Fruit fly (Drosophila melanogaster): ENCODE data around the gene CG1578.

The CG1578 gene

dm6 chrX:11820284-11821075 lies 4.1 kb upstream of the CG1578 start (continued):
- TF ChIP-seq Drgx (GFP tag; IDR thresholded peaks at IDR 0.05): peak; percentile 78; the same call in 1 of the 2 replicates
- TF ChIP-seq slou (GFP tag; optimal IDR thresholded peaks at IDR 0.05): no peak
- TF ChIP-seq dmrt99B (tag; optimal IDR thresholded peaks at IDR 0.05): peak; percentile 51
- TF ChIP-seq slbo (GFP tag; IDR thresholded peaks at IDR 0.05): peak; percentile 18; the same call in 1 of the 2 replicates
- no peak for TF ChIP-seq shn (GFP tag; optimal IDR thresholded peaks at IDR 0.05)
- TF ChIP-seq CG10321 (GFP tag; IDR thresholded peaks at IDR 0.05): peak; percentile 26; the same call in 1 of the 2 replicates
- peak; percentile 30 for TF ChIP-seq CG13296 (GFP tag; optimal IDR thresholded peaks at IDR 0.05)
- peak; percentile 3 for TF ChIP-seq unpg (GFP tag; optimal IDR thresholded peaks at IDR 0.05)
- peak; percentile 46 for TF ChIP-seq gem (tag; optimal IDR thresholded peaks at IDR 0.05)
- peak in 1 of 2 experiments; percentile 44 for TF ChIP-seq bsh (GFP tag; optimal IDR thresholded peaks at IDR 0.05)
- peak; percentile 79 for TF ChIP-seq grau (tag; optimal IDR thresholded peaks at IDR 0.05)
- no peak for TF ChIP-seq mam (GFP tag; optimal IDR thresholded peaks at IDR 0.05)
- 0 out of 3 replicates have a peak, but pooled peaks have one; percentile 7 for TF ChIP-seq otp (GFP tag; IDR thresholded peaks at IDR 0.05)
- TF ChIP-seq usp (GFP tag; optimal IDR thresholded peaks at IDR 0.05): no peak
- TF ChIP-seq Meics (GFP tag; optimal IDR thresholded peaks at IDR 0.05): peak; percentile 20
- TF ChIP-seq CG17361 (GFP tag; IDR thresholded peaks at IDR 0.05): 0 out of 3 replicates have a peak, but pooled peaks have one; percentile 44
- TF ChIP-seq cg (GFP tag; optimal IDR thresholded peaks at IDR 0.05): peak; percentile 39
- peak; percentile 17; the same call in 1 of the 3 replicates for TF ChIP-seq CG11695 (GFP tag; IDR thresholded peaks at IDR 0.05)
- TF ChIP-seq Usf (GFP tag; optimal IDR thresholded peaks at IDR 0.05): no peak
- peak; percentile 4 for TF ChIP-seq CG9727 (GFP tag; optimal IDR thresholded peaks at IDR 0.05)
- peak; percentile 20 for TF ChIP-seq CG7839 (tag; optimal IDR thresholded peaks at IDR 0.05)
- TF ChIP-seq sug (tag; optimal IDR thresholded peaks at IDR 0.05): peak; percentile 23
- no peak for TF ChIP-seq her (GFP tag; optimal IDR thresholded peaks at IDR 0.05)
- TF ChIP-seq lilli (GFP tag; optimal IDR thresholded peaks at IDR 0.05): peak; percentile 11
- 0 out of 3 replicates have a peak, but pooled peaks have one; percentile 14 for TF ChIP-seq Aef1 (GFP tag; IDR thresholded peaks at IDR 0.05)
- TF ChIP-seq Hr3 (GFP tag; optimal IDR thresholded peaks at IDR 0.05): peak; percentile 27
- TF ChIP-seq so (GFP tag; IDR thresholded peaks at IDR 0.05): no peak
- 0 out of 2 replicates have a peak, but pooled peaks have one; percentile 15 for TF ChIP-seq sisA (GFP tag; IDR thresholded peaks at IDR 0.05)
- peak in 1 of 2 experiments; percentile 46 for TF ChIP-seq Hr51 (GFP tag; optimal IDR thresholded peaks at IDR 0.05)
- peak; percentile 0 for TF ChIP-seq CG10543 (GFP tag; optimal IDR thresholded peaks at IDR 0.05)
- TF ChIP-seq CoRest (tag; optimal IDR thresholded peaks at IDR 0.05): peak; percentile 43
- no peak for TF ChIP-seq CG4707 (GFP tag; optimal IDR thresholded peaks at IDR 0.05)
- TF ChIP-seq Eip74EF (GFP tag; optimal IDR thresholded peaks at IDR 0.05): peak in 1 of 2 experiments; percentile 12
- TF ChIP-seq row (GFP tag; IDR thresholded peaks at IDR 0.05): peak; percentile 51
- TF ChIP-seq CG4730 (GFP tag; IDR thresholded peaks at IDR 0.05): 0 out of 2 replicates have a peak, but pooled peaks have one; percentile 3
- no peak for TF ChIP-seq CG32772 (GFP tag; IDR thresholded peaks at IDR 0.05)
- peak; percentile 44; the same call in 1 of the 3 replicates for TF ChIP-seq dysf (GFP tag; IDR thresholded peaks at IDR 0.05)
- no peak for TF ChIP-seq pnt (GFP tag; optimal IDR thresholded peaks at IDR 0.05)
- peak; percentile 13 for TF ChIP-seq phol (tag; optimal IDR thresholded peaks at IDR 0.05)
- TF ChIP-seq ttk (GFP tag; IDR thresholded peaks at IDR 0.05): no peak
- TF ChIP-seq sens (GFP tag): peak; percentile 58
- TF ChIP-seq CG2712 (tag; optimal IDR thresholded peaks at IDR 0.05): peak; percentile 2
- 0 out of 2 replicates have a peak, but pooled peaks have one; percentile 32 for TF ChIP-seq CG6689 (GFP tag; IDR thresholded peaks at IDR 0.05)
- no peak for TF ChIP-seq CG5180 (GFP tag; optimal IDR thresholded peaks at IDR 0.05)
- peak; percentile 40; the same call in 1 of the 2 replicates for TF ChIP-seq vvl (GFP tag; IDR thresholded peaks at IDR 0.05)
- TF ChIP-seq CG7556 (GFP tag; optimal IDR thresholded peaks at IDR 0.05): peak; percentile 15
- TF ChIP-seq Oli (tag; optimal IDR thresholded peaks at IDR 0.05): peak; percentile 14
- peak; percentile 19 for TF ChIP-seq Nf-YC (tag; optimal IDR thresholded peaks at IDR 0.05)

All from whole organism, embryonic.